Fruit fly (Drosophila melanogaster): Measurements from ENCODE around the gene Usp32.

Usp32 gene

dm6 chr3L:19922833-19923745, 52.1 kb downstream of the Usp32 start, which contains the start of gene Pfdn6 (continued):
- TF ChIP-seq fd64A (GFP tag; optimal IDR thresholded peaks at IDR 0.05) (peak; percentile 6), chm (GFP tag; IDR thresholded peaks at IDR 0.05) (no peak), prd (optimal IDR thresholded peaks at IDR 0.05) (no peak), prd (GFP tag; IDR thresholded peaks at IDR 0.05) (peak; percentile 83), CG2199 (GFP tag; IDR thresholded peaks at IDR 0.05) (no peak), fd96Cb (tag; optimal IDR thresholded peaks at IDR 0.05) (peak; percentile 67), Fer1 (GFP tag; optimal IDR thresholded peaks at IDR 0.05) (peak; percentile 47), Rfx (GFP tag; IDR thresholded peaks at IDR 0.05) (peak; percentile 80), CG1602 (GFP tag; optimal IDR thresholded peaks at IDR 0.05) (peak; percentile 76), peb (GFP tag; IDR thresholded peaks at IDR 0.05) (no peak; the same call in 1 of the 2 replicates), Lhr (GFP tag; optimal IDR thresholded peaks at IDR 0.05) (peak; percentile 62), exex (tag; optimal IDR thresholded peaks at IDR 0.05) (no peak), HmgZ (tag; optimal IDR thresholded peaks at IDR 0.05) (peak; percentile 55), CG17912 (GFP tag; optimal IDR thresholded peaks at IDR 0.05) (peak; percentile 7), CG12104 (GFP tag; optimal IDR thresholded peaks at IDR 0.05) (peak; percentile 72), ash1 (GFP tag; optimal IDR thresholded peaks at IDR 0.05) (no peak), twi (tag; optimal IDR thresholded peaks at IDR 0.05) (peak; percentile 50), D19B (GFP tag; optimal IDR thresholded peaks at IDR 0.05) (peak; percentile 40), CG12659 (GFP tag; optimal IDR thresholded peaks at IDR 0.05) (peak; percentile 80), CG17829 (tag; optimal IDR thresholded peaks at IDR 0.05) (peak; percentile 67), dpn (GFP tag; optimal IDR thresholded peaks at IDR 0.05) (peak; percentile 54 to 85), onecut (GFP tag; IDR thresholded peaks at IDR 0.05) (peak; percentile 79), pum (GFP tag; optimal IDR thresholded peaks at IDR 0.05) (peak; percentile 36), CoRest (tag; optimal IDR thresholded peaks at IDR 0.05) (peak; percentile 82), pan (optimal IDR thresholded peaks at IDR 0.05) (no peak), pan (GFP tag; optimal IDR thresholded peaks at IDR 0.05 in 1 of 2, IDR thresholded peaks at IDR 0.05 in 1 of 2) (peak in 1 of 2 experiments; percentile 83), H2.0 (GFP tag; IDR thresholded peaks at IDR 0.05) (peak; percentile 83), ERR (GFP tag; optimal IDR thresholded peaks at IDR 0.05) (no peak), CG32532 (GFP tag; IDR thresholded peaks at IDR 0.05) (peak; percentile 78), btn (GFP tag; optimal IDR thresholded peaks at IDR 0.05) (no peak), E2f2 (GFP tag; IDR thresholded peaks at IDR 0.05) (peak; percentile 39), trh (GFP tag; optimal IDR thresholded peaks at IDR 0.05) (no peak), pho (GFP tag; optimal IDR thresholded peaks at IDR 0.05) (peak; percentile 93), CG3163 (GFP tag; optimal IDR thresholded peaks at IDR 0.05) (peak; percentile 39), CHES-1-like (GFP tag; optimal IDR thresholded peaks at IDR 0.05) (peak; percentile 62), Oli (tag; optimal IDR thresholded peaks at IDR 0.05) (no peak), slou (GFP tag; optimal IDR thresholded peaks at IDR 0.05) (no peak), Dfd (GFP tag; optimal IDR thresholded peaks at IDR 0.05) (peak in 1 of 2 experiments; percentile 26), psq (GFP tag; optimal IDR thresholded peaks at IDR 0.05) (peak; percentile 9), Trl (optimal IDR thresholded peaks at IDR 0.05) (peak in 1 of 2 experiments; percentile 31), Trl (GFP tag; optimal IDR thresholded peaks at IDR 0.05) (peak; percentile 69), Sry-δ (GFP tag; optimal IDR thresholded peaks at IDR 0.05) (peak; percentile 20), ken (GFP tag; IDR thresholded peaks at IDR 0.05) (peak; percentile 91), CG2889 (GFP tag; IDR thresholded peaks at IDR 0.05) (peak; percentile 83; the same call in 2 of the 3 replicates), CG2202 (tag; optimal IDR thresholded peaks at IDR 0.05) (peak; percentile 25), CG30431 (GFP tag; optimal IDR thresholded peaks at IDR 0.05) (peak; percentile 57), HLHmδ (GFP tag; optimal IDR thresholded peaks at IDR 0.05) (no peak), dimm (GFP tag; IDR thresholded peaks at IDR 0.05) (no peak), CG32767 (GFP tag; IDR thresholded peaks at IDR 0.05) (peak; percentile 68), ems (GFP tag; optimal IDR thresholded peaks at IDR 0.05) (peak; percentile 75), Atf6 (GFP tag; IDR thresholded peaks at IDR 0.05) (peak; percentile 73)

All from whole organism, embryonic.